Worm (Caenorhabditis elegans) whole organism, L1 larva: ENCODE data around the gene ivd-1.

Source experiments
- F16B12.6 ChIP-seq: fragments of 150-350 bp; optimal IDR thresholded peaks from 2 replicates; lab custom pipeline; 2014; ENCODE audit warnings: missing biosample characterization, missing genetic modification characterization
- Y116A8C.19 ChIP-seq: sonication (generic microtip); optimal IDR thresholded peaks from 2 replicates; lab custom pipeline; 2016; ENCODE audit warnings: missing compliant biosample characterization, missing genetic modification characterization, borderline replicate concordance
- elt-2 ChIP-seq: sonication (generic microtip); optimal IDR thresholded peaks from 2 replicates; lab custom pipeline; 2016; ENCODE audit warnings: missing genetic modification characterization, mild to moderate bottlenecking, inconsistent platforms, missing compliant biosample characterization, missing genetic modification reagents
- isw-1 ChIP-seq: fragments of 200-800 bp; sonication (Bioruptor generic); IDR thresholded peaks from 2 replicates; pipeline ENCODE4 v1.3.6; 2022; ENCODE audit warnings: missing genetic modification characterization, missing compliant biosample characterization
- mdl-1 ChIP-seq, 2 experiments: fragments of 150-350 bp; optimal IDR thresholded peaks; 2 replicates each; lab custom pipeline; 2014 to 2017; ENCODE audit warnings: missing biosample characterization in 2 of 2, missing genetic modification characterization in 2 of 2, inconsistent platforms in 1 of 2
- mef-2 ChIP-seq: fragments of 150-350 bp; optimal IDR thresholded peaks from 2 replicates; lab custom pipeline; 2014; ENCODE audit warnings: missing biosample characterization, missing genetic modification characterization
- mep-1 ChIP-seq: fragments of 150-350 bp; optimal IDR thresholded peaks from 2 replicates; lab custom pipeline; 2014; ENCODE audit warnings: missing biosample characterization, missing genetic modification characterization
- nhr-12 ChIP-seq: sonication (generic microtip); optimal IDR thresholded peaks from 2 replicates; lab custom pipeline; 2017; ENCODE audit warnings: missing biosample characterization, missing genetic modification characterization
- nhr-77 ChIP-seq: fragments of 150-350 bp; optimal IDR thresholded peaks from 2 replicates; lab custom pipeline; 2014; ENCODE audit warnings: missing biosample characterization, missing genetic modification characterization
- nhr-85 ChIP-seq: sonication (generic microtip); peaks from one replicate; lab custom pipeline; 2016; ENCODE audit warnings: missing genetic modification characterization, inconsistent platforms, missing compliant biosample characterization
- pax-3 ChIP-seq: fragments of 200-800 bp; sonication (Bioruptor generic); optimal IDR thresholded peaks from 2 replicates; lab custom pipeline; 2018; ENCODE audit warnings: mild to moderate bottlenecking, missing genetic modification characterization, moderate library complexity, missing compliant biosample characterization
- unc-30 ChIP-seq: sonication (generic microtip); optimal IDR thresholded peaks from 2 replicates; lab custom pipeline; 2017; ENCODE audit warnings: missing biosample characterization, missing genetic modification characterization

The ivd-1 gene

ce11 chrIV:5038744-5039143 lies 49.9 kb downstream of the ivd-1 start:
- TF ChIP-seq nhr-85 (peak; percentile 49), unc-30 (tag; lab: Kevin White, UChicago) (no peak)

DNA sequence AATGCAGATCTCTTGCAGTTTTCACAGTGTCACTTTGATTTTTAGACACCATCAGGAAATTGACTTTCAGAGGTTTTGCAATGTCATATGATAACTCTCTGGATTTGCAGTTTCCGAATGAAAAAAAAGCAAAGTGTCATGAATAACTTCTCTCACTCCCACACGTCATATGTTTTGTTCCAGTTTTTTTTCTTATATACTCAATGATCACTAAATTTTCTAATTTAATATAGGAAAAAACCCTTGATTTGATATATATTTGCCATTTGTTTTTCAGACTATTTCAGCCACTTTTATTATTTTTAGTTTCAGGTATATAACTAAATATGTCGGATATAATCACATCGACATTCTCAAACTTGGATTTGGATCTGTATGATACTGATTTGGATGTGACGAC lies 51.2 kb downstream of the ivd-1 start, which contains the start of gene C09B9.1:
Gene C09B9.1 (plus strand): TSS at position 301 of the 400 bp plus-strand sequence.
- no peak for TF ChIP-seq mdl-1 (tag; optimal IDR thresholded peaks at IDR 0.05; lab: Kevin White, UChicago)
- no peak for TF ChIP-seq mep-1 (tag; lab: Kevin White, UChicago)
- TF ChIP-seq pax-3 (tag; lab: Kevin White, UChicago): no peak
- TF ChIP-seq nhr-77 (tag; lab: Kevin White, UChicago): no peak
- no peak for TF ChIP-seq isw-1 (GFP tag; lab: Robert Waterston, UW)
- TF ChIP-seq mef-2: no peak
- no peak for TF ChIP-seq F16B12.6 (tag; lab: Kevin White, UChicago)
- no peak for TF ChIP-seq nhr-12
- TF ChIP-seq Y116A8C.19 (tag; lab: Kevin White, UChicago): no peak
- TF ChIP-seq elt-2 (tag; lab: Kevin White, UChicago): no peak
- TF ChIP-seq, all 84 proteins: peak for 0
